Fruit fly (Drosophila melanogaster): ENCODE measurements around the gene Vha13.

Gene Vha13

dm6 chr3R:19627792-19628522 is 16.2 kb downstream of the Vha13 start (continued):
- TF ChIP-seq CG9727 (GFP tag; optimal IDR thresholded peaks at IDR 0.05) (peak; percentile 82), YL-1 (GFP tag; optimal IDR thresholded peaks at IDR 0.05) (no peak), CG10274 (GFP tag; optimal IDR thresholded peaks at IDR 0.05) (peak; percentile 61), Rfx (GFP tag; IDR thresholded peaks at IDR 0.05) (peak; percentile 57), Hmx (GFP tag; optimal IDR thresholded peaks at IDR 0.05) (no peak), CG32532 (GFP tag; IDR thresholded peaks at IDR 0.05) (peak; percentile 54; the same call in 1 of the 2 replicates), PHDP (tag; optimal IDR thresholded peaks at IDR 0.05) (no peak), dpn (GFP tag; optimal IDR thresholded peaks at IDR 0.05) (peak in 1 of 2 experiments; percentile 20), CG7987 (GFP tag; optimal IDR thresholded peaks at IDR 0.05) (no peak), sim (GFP tag; IDR thresholded peaks at IDR 0.05) (no peak), org-1 (GFP tag; optimal IDR thresholded peaks at IDR 0.05) (peak; percentile 14), croc (GFP tag; conservative IDR thresholded peaks at IDR 0.05) (no peak), CG10147 (GFP tag; optimal IDR thresholded peaks at IDR 0.05) (peak; percentile 58), fd96Cb (tag; optimal IDR thresholded peaks at IDR 0.05) (peak; percentile 67), gfzf (GFP tag; optimal IDR thresholded peaks at IDR 0.05) (no peak), CG10543 (GFP tag; optimal IDR thresholded peaks at IDR 0.05) (no peak), Ssrp (tag; optimal IDR thresholded peaks at IDR 0.05) (no peak), Fer1 (GFP tag; optimal IDR thresholded peaks at IDR 0.05) (peak; percentile 61), E2f1 (GFP tag; IDR thresholded peaks at IDR 0.05) (no peak), CG3407 (GFP tag; optimal IDR thresholded peaks at IDR 0.05) (no peak), vfl (GFP tag; optimal IDR thresholded peaks at IDR 0.05) (no peak), Nf-YC (tag; optimal IDR thresholded peaks at IDR 0.05) (peak; percentile 43), tx (GFP tag; optimal IDR thresholded peaks at IDR 0.05) (no peak), CG4820 (GFP tag; optimal IDR thresholded peaks at IDR 0.05) (peak; percentile 54), pita (GFP tag; optimal IDR thresholded peaks at IDR 0.05) (no peak), esg (GFP tag; conservative IDR thresholded peaks at IDR 0.05) (0 out of 2 replicates have a peak, but pooled peaks have one; percentile 14), Atf3 (GFP tag; optimal IDR thresholded peaks at IDR 0.05) (no peak), zen2 (GFP tag; IDR thresholded peaks at IDR 0.05; ENCODE audit: partially characterized antibody) (no peak), mam (GFP tag; optimal IDR thresholded peaks at IDR 0.05) (no peak), Lhr (GFP tag; optimal IDR thresholded peaks at IDR 0.05) (no peak), zf30C (GFP tag; optimal IDR thresholded peaks at IDR 0.05) (no peak), CG1603 (tag; optimal IDR thresholded peaks at IDR 0.05) (no peak), CG4424 (GFP tag; optimal IDR thresholded peaks at IDR 0.05) (peak; percentile 36), CG11398 (GFP tag; optimal IDR thresholded peaks at IDR 0.05) (no peak), CG17186 (GFP tag; optimal IDR thresholded peaks at IDR 0.05) (no peak), CG12659 (GFP tag; optimal IDR thresholded peaks at IDR 0.05) (peak; percentile 8), CG31388 (GFP tag; optimal IDR thresholded peaks at IDR 0.05) (no peak), CG1832 (GFP tag; optimal IDR thresholded peaks at IDR 0.05) (peak; percentile 29), NFAT (GFP tag; IDR thresholded peaks at IDR 0.05) (no peak), Bgb (GFP tag; IDR thresholded peaks at IDR 0.05; ENCODE audit: partially characterized antibody) (no peak), sd (tag; optimal IDR thresholded peaks at IDR 0.05) (no peak), ase (GFP tag; IDR thresholded peaks at IDR 0.05) (no peak; the same call in 2 of the 3 replicates), NC2α (GFP tag; optimal IDR thresholded peaks at IDR 0.05) (no peak), CG30431 (GFP tag; optimal IDR thresholded peaks at IDR 0.05) (peak; percentile 6), Doc2 (GFP tag; IDR thresholded peaks at IDR 0.05) (no peak), zfh1 (GFP tag; IDR thresholded peaks at IDR 0.05) (0 out of 3 replicates have a peak, but pooled peaks have one; percentile 4), pzg (GFP tag; optimal IDR thresholded peaks at IDR 0.05) (no peak), CkIIα-i1 (GFP tag; IDR thresholded peaks at IDR 0.05) (no peak), fd102C (GFP tag; optimal IDR thresholded peaks at IDR 0.05) (no peak)
